Worm (Caenorhabditis elegans) whole organism, young adult: ENCODE data around the gene fbxb-45.
"Not testable (repeated sequence)": the region's sequence is repeated elsewhere in the genome, so short reads cannot be mapped to it uniquely, and the experiment has no call there.

Source experiments
- B0336.3 ChIP-seq: fragments of 200-800 bp; sonication (Bioruptor generic); IDR thresholded peaks from 2 replicates; pipeline ENCODE4 v1.3.6; 2022; ENCODE audit warnings: missing genetic modification characterization, missing compliant biosample characterization
- C17E4.6 ChIP-seq: fragments of 200-800 bp; sonication (Bioruptor generic); IDR thresholded peaks from 2 replicates; pipeline ENCODE4 v1.3.6; 2022; ENCODE audit warnings: missing genetic modification reagents, missing genetic modification characterization, missing compliant biosample characterization
- F33H1.4 ChIP-seq: fragments of 200-800 bp; sonication (Bioruptor generic); IDR thresholded peaks from 2 replicates; pipeline ENCODE4 v1.3.6; 2022; ENCODE audit warnings: missing genetic modification reagents, missing genetic modification characterization, missing compliant biosample characterization
- F37B4.10 ChIP-seq: fragments of 200-800 bp; sonication (Bioruptor generic); IDR thresholded peaks from 2 replicates; pipeline ENCODE4 v1.3.6; 2022; ENCODE audit warnings: missing genetic modification characterization, missing compliant biosample characterization
- F39B2.1 ChIP-seq: fragments of 200-800 bp; sonication (Bioruptor generic); IDR thresholded peaks from 2 replicates; pipeline ENCODE4 v1.3.6; 2022; ENCODE audit warnings: missing genetic modification reagents, missing genetic modification characterization, missing compliant biosample characterization
- F55B11.4 ChIP-seq: sonication (generic microtip); optimal IDR thresholded peaks from 2 replicates; lab custom pipeline; 2016; ENCODE audit warnings: missing compliant biosample characterization, missing genetic modification characterization, borderline replicate concordance; ENCODE audit not compliant: insufficient read depth
- F57A8.1 ChIP-seq: fragments of 200-800 bp; sonication (Bioruptor generic); optimal IDR thresholded peaks from 2 replicates; lab custom pipeline; 2018; ENCODE audit warnings: mild to moderate bottlenecking, missing genetic modification characterization, moderate library complexity, missing compliant biosample characterization
- F57C9.4 ChIP-seq: sonication (generic microtip); optimal IDR thresholded peaks from 2 replicates; lab custom pipeline; 2017; ENCODE audit warnings: mild to moderate bottlenecking, missing genetic modification characterization, missing compliant biosample characterization
- T07F8.4 ChIP-seq: sonication (generic microtip); optimal IDR thresholded peaks from 2 replicates; lab custom pipeline; 2016; ENCODE audit warnings: mild to moderate bottlenecking, missing genetic modification characterization, moderate library complexity, missing compliant biosample characterization
- Y53G8AR.9 ChIP-seq: fragments of 200-800 bp; sonication (Bioruptor generic); conservative IDR thresholded peaks from 2 replicates; pipeline ENCODE4 v1.3.6; 2022; ENCODE audit warnings: missing genetic modification reagents, missing genetic modification characterization, missing compliant biosample characterization
- Y67H2A.10 ChIP-seq: fragments of 200-800 bp; sonication (Bioruptor generic); conservative IDR thresholded peaks from 2 replicates; pipeline ENCODE4 v1.3.6; 2022; ENCODE audit warnings: missing genetic modification reagents, missing genetic modification characterization, missing compliant biosample characterization
- aptf-3 ChIP-seq: fragments of 200-800 bp; sonication (Bioruptor generic); IDR thresholded peaks from 2 replicates; pipeline ENCODE4 v1.3.6; 2022; ENCODE audit warnings: missing genetic modification characterization, missing compliant biosample characterization
- athp-1 ChIP-seq: sonication (generic microtip); optimal IDR thresholded peaks from 2 replicates; lab custom pipeline; 2017; ENCODE audit warnings: mild to moderate bottlenecking, missing genetic modification characterization, missing compliant biosample characterization
- attf-5 ChIP-seq: fragments of 200-800 bp; sonication (Bioruptor generic); optimal IDR thresholded peaks from 2 replicates; lab custom pipeline; 2018; ENCODE audit warnings: mild to moderate bottlenecking, missing genetic modification characterization, missing compliant biosample characterization
- ccch-3 ChIP-seq: fragments of 200-800 bp; sonication (Bioruptor generic); optimal IDR thresholded peaks from 2 replicates; lab custom pipeline; 2018; ENCODE audit warnings: mild to moderate bottlenecking, missing genetic modification characterization, missing compliant biosample characterization
- cebp-1 ChIP-seq, 2 experiments: fragments of 200-800 bp in 1 of 2; sonication (Bioruptor generic) in 1 of 2; sonication (generic microtip) in 1 of 2; IDR thresholded peaks in 1 of 2; optimal IDR thresholded peaks in 1 of 2; 2 replicates each; pipeline versions ENCODE4 v1.3.6 to Lab custom; 2017 to 2022; ENCODE audit warnings: missing compliant biosample characterization in 2 of 2, missing genetic modification characterization in 2 of 2, mild to moderate bottlenecking in 1 of 2, missing genetic modification reagents in 1 of 2, moderate library complexity in 1 of 2
- ceh-58 ChIP-seq: fragments of 200-800 bp; sonication (Bioruptor generic); IDR thresholded peaks from 2 replicates; pipeline ENCODE4 v1.3.6; 2022; ENCODE audit warnings: missing genetic modification characterization, missing compliant biosample characterization
- ceh-91 ChIP-seq: fragments of 200-800 bp; sonication (Bioruptor generic); IDR thresholded peaks from 2 replicates; pipeline ENCODE4 v1.3.6; 2022; ENCODE audit warnings: missing genetic modification reagents, missing genetic modification characterization, missing compliant biosample characterization
- die-1 ChIP-seq: sonication (generic microtip); optimal IDR thresholded peaks from 2 replicates; lab custom pipeline; 2016; ENCODE audit warnings: missing genotype, mild to moderate bottlenecking, missing genetic modification characterization, missing compliant biosample characterization
- dox-1 ChIP-seq: fragments of 200-800 bp; sonication (Bioruptor generic); IDR thresholded peaks from 2 replicates; pipeline ENCODE4 v1.3.6; 2022; ENCODE audit warnings: missing genetic modification reagents, missing genetic modification characterization, missing compliant biosample characterization
- efl-1 ChIP-seq: fragments of 150-350 bp; optimal IDR thresholded peaks from 2 replicates; lab custom pipeline; 2014; ENCODE audit warnings: missing biosample characterization, missing genetic modification reagents, missing genetic modification characterization
- egrh-3 ChIP-seq: fragments of 200-800 bp; sonication (Bioruptor generic); IDR thresholded peaks from 2 replicates; pipeline ENCODE4 v1.3.6; 2022; ENCODE audit warnings: missing genetic modification reagents, missing genetic modification characterization, missing compliant biosample characterization
- ekl-4 ChIP-seq: fragments of 200-800 bp; sonication (Bioruptor generic); IDR thresholded peaks from 2 replicates; pipeline ENCODE4 v1.3.6; 2022; ENCODE audit warnings: missing genetic modification reagents, missing genetic modification characterization, missing compliant biosample characterization
- lsl-1 ChIP-seq: fragments of 200-800 bp; sonication (Bioruptor generic); optimal IDR thresholded peaks from 2 replicates; lab custom pipeline; 2018; ENCODE audit warnings: mild to moderate bottlenecking, missing genetic modification characterization, moderate library complexity, missing compliant biosample characterization
- lsy-27 ChIP-seq: sonication (generic microtip); optimal IDR thresholded peaks from 2 replicates; lab custom pipeline; 2017; ENCODE audit warnings: missing genetic modification characterization, mild to moderate bottlenecking, missing compliant biosample characterization, antibody characterized with exemption, missing genotype, borderline replicate concordance; ENCODE audit not compliant: insufficient read depth
- madf-10 ChIP-seq: sonication (generic microtip); optimal IDR thresholded peaks from 2 replicates; lab custom pipeline; 2016; ENCODE audit warnings: mild to moderate bottlenecking, missing genetic modification characterization, missing compliant biosample characterization
- mes-4 ChIP-seq: sonication (generic microtip); optimal IDR thresholded peaks from 2 replicates; lab custom pipeline; 2016; ENCODE audit warnings: missing genotype, missing genetic modification characterization, missing compliant biosample characterization
- nfya-1 ChIP-seq: sonication (generic microtip); optimal IDR thresholded peaks from 2 replicates; lab custom pipeline; 2017; ENCODE audit warnings: antibody characterized with exemption, missing compliant biosample characterization, missing genetic modification characterization, borderline replicate concordance; ENCODE audit not compliant: insufficient read depth
- nhr-120 ChIP-seq: fragments of 200-800 bp; sonication (Bioruptor generic); IDR thresholded peaks from 2 replicates; pipeline ENCODE4 v1.3.6; 2022; ENCODE audit warnings: missing genetic modification characterization, missing compliant biosample characterization
- nhr-27 ChIP-seq: fragments of 200-800 bp; sonication (Bioruptor generic); optimal IDR thresholded peaks from 2 replicates; lab custom pipeline; 2018; ENCODE audit warnings: mild to moderate bottlenecking, missing genetic modification characterization, moderate library complexity, missing compliant biosample characterization
- rec-8 ChIP-seq, 2 experiments: sonication (generic microtip); optimal IDR thresholded peaks; 2 replicates each; lab custom pipeline; 2016; ENCODE audit warnings: mild to moderate bottlenecking in 2 of 2, missing genetic modification characterization in 2 of 2, missing genetic modification reagents in 2 of 2, missing genotype in 2 of 2, missing biosample characterization in 1 of 2, missing compliant biosample characterization in 1 of 2, moderate library complexity in 1 of 2
- repo-1 ChIP-seq: sonication (generic microtip); optimal IDR thresholded peaks from 2 replicates; lab custom pipeline; 2017; ENCODE audit warnings: mild to moderate bottlenecking, missing genetic modification characterization, missing compliant biosample characterization
- snpc-1.1 ChIP-seq: sonication (generic microtip); optimal IDR thresholded peaks from 2 replicates; lab custom pipeline; 2017; ENCODE audit warnings: missing genetic modification characterization, mild to moderate bottlenecking, missing compliant biosample characterization, antibody characterized with exemption, moderate library complexity, missing genotype, missing genetic modification reagents; ENCODE audit not compliant: insufficient read depth
- snpc-4 ChIP-seq, 5 experiments: fragments of 150-350 bp in 1 of 5; sonication (generic microtip) in 4 of 5; optimal IDR thresholded peaks; 2 replicates each; lab custom pipeline; 2014 to 2018; ENCODE audit warnings: missing genetic modification characterization in 5 of 5, missing biosample characterization in 3 of 5, antibody characterized with exemption in 2 of 5, mild to moderate bottlenecking in 2 of 5, missing compliant biosample characterization in 2 of 5, missing genotype in 2 of 5, moderate library complexity in 2 of 5, missing genetic modification reagents in 1 of 5
- tlf-1 ChIP-seq: fragments of 200-800 bp; sonication (Bioruptor generic); optimal IDR thresholded peaks from 2 replicates; lab custom pipeline; 2018; ENCODE audit warnings: mild to moderate bottlenecking, missing genetic modification characterization, missing compliant biosample characterization
- xnd-1 ChIP-seq: sonication (generic microtip); optimal IDR thresholded peaks from 2 replicates; lab custom pipeline; 2016; ENCODE audit warnings: missing genotype, missing genetic modification reagents, missing genetic modification characterization, missing compliant biosample characterization
- zfh-2 ChIP-seq: fragments of 200-800 bp; sonication (Bioruptor generic); conservative IDR thresholded peaks from 2 replicates; pipeline ENCODE4 v1.3.6; 2022; ENCODE audit warnings: missing genetic modification reagents, missing genetic modification characterization, missing compliant biosample characterization

Gene fbxb-45

ce11 chrII:1054724-1055123 lies 10.9 kb upstream of the fbxb-45 start, which contains the start of gene K02E7.7:
K02E7.7 (plus strand) TSS chrII:1055024.
- not testable (repeated sequence) for TF ChIP-seq F37B4.10 (GFP tag; lab: Robert Waterston, UW); Y67H2A.10 (GFP tag; lab: Robert Waterston, UW); tlf-1 (GFP tag; lab: Kevin White, UChicago)

DNA sequence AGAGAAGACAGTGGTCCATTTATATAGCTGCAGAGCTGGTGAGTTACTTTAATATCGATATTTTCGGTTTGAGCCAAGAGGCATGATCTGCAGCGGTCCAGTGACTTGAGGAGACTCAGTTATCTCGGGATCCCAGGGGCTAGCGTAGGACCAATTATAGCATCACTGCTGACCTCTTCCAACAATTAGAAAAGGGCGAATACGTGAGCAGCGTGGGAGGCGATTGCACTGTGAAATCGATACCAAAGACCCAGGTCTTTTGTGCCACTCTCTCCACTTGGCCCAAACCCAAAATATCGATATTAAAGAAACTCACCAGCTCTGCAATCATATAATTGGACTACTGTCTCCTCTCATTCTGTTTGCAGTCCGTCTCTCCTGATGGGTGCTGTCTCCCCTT lies 6.0 kb upstream of the fbxb-45 start, which contains the start of gene fbxb-40:
fbxb-40 (minus strand) TSS at position 101 of the 400 bp plus-strand sequence.
- TF ChIP-seq zfh-2 (GFP tag; lab: Robert Waterston, UW) (0 out of 2 replicates have a peak, but pooled peaks have one; percentile 11), efl-1 (no peak), lsl-1 (GFP tag; lab: Kevin White, UChicago) (no peak), mes-4 (tag; lab: Kevin White, UChicago) (no peak)
- TF ChIP-seq, all 124 proteins: peak for 1

ce11 chrII:1046937-1047336 lies 3.1 kb upstream of the fbxb-45 start:
- no peak for TF ChIP-seq C17E4.6 (GFP tag; lab: Robert Waterston, UW)
- TF ChIP-seq snpc-4 (GFP tag; optimal IDR thresholded peaks at IDR 0.05; lab: Kevin White, UChicago), result peak; percentile 34
- peak in 2 of 4 experiments; percentile 83 to 91 for TF ChIP-seq snpc-4 (tag; optimal IDR thresholded peaks at IDR 0.05; lab: Kevin White, UChicago)
- TF ChIP-seq Y67H2A.10 (GFP tag; lab: Robert Waterston, UW), result no peak
- peak; percentile 80 for TF ChIP-seq snpc-1.1 (tag; lab: Kevin White, UChicago)

- no peak for TF ChIP-seq ceh-58 (GFP tag; lab: Robert Waterston, UW)
- TF ChIP-seq dox-1, result no peak
- no peak for TF ChIP-seq F33H1.4
- TF ChIP-seq athp-1 (tag; lab: Kevin White, UChicago), result no peak
- TF ChIP-seq die-1 (tag; lab: Kevin White, UChicago), result no peak
- TF ChIP-seq egrh-3 (GFP tag; lab: Robert Waterston, UW), result no peak
- TF ChIP-seq nhr-27 (tag; lab: Kevin White, UChicago), result no peak
- no peak for TF ChIP-seq ekl-4 (GFP tag; lab: Robert Waterston, UW)
- TF ChIP-seq F55B11.4 (tag; lab: Kevin White, UChicago), result no peak
- no peak for TF ChIP-seq madf-10 (tag; lab: Kevin White, UChicago)
- TF ChIP-seq aptf-3 (GFP tag; lab: Robert Waterston, UW), result no peak
- TF ChIP-seq F57C9.4, result no peak
- TF ChIP-seq ccch-3, result no peak
- no peak for TF ChIP-seq attf-5 (GFP tag; lab: Kevin White, UChicago)
These were observed 1.9 kb upstream of the fbxb-45 start, which contains the start of gene str-148 for ce11 chrII:1045692-1046091. str-148 (plus strand) TSS chrII:1045992.

- TF ChIP-seq xnd-1 (tag; lab: Kevin White, UChicago) (no peak), F37B4.10 (GFP tag; lab: Robert Waterston, UW) (no peak), B0336.3 (GFP tag; lab: Robert Waterston, UW) (no peak), nhr-120 (no peak)
- TF ChIP-seq, all 124 proteins: peak for 0
These were observed 1.6 kb downstream of the fbxb-45 start, which contains the start of gene fbxb-41 for ce11 chrII:1042227-1042626. fbxb-41 (minus strand) TSS chrII:1042327.

DNA sequence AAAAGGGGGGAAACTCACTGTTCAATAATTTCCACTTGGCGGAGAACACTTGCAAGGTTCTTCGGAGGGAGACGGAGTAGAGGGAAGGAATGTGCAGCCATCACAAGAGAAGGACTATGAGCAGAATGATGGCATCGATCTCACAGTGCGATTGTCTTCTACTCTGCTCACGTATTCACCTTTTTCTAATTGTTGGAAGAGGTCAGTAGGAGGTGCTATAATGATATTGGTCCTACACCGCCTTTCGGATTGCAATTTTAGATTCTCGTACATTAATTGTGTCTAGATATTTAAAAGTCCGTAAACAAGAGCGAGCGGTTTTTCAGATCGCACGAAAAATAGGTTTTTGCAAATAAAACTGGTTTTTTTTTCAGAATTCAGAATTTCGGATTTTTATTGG lies 3.4 kb downstream of the fbxb-45 start, which contains the start of gene fbxb-39:
fbxb-39 (minus strand) TSS at position 101 of the 400 bp plus-strand sequence.
- no peak for TF ChIP-seq F57A8.1 (GFP tag; lab: Kevin White, UChicago)
- TF ChIP-seq ccch-3, result no peak
- no peak for TF ChIP-seq T07F8.4 (tag; lab: Kevin White, UChicago)
- no peak for TF ChIP-seq rec-8 (tag; optimal IDR thresholded peaks at IDR 0.05; lab: Kevin White, UChicago)
- TF ChIP-seq zfh-2 (GFP tag; lab: Robert Waterston, UW), result no peak
- no peak for TF ChIP-seq F55B11.4 (tag; lab: Kevin White, UChicago)
- no peak for TF ChIP-seq nfya-1
- no peak for TF ChIP-seq Y53G8AR.9 (GFP tag; lab: Robert Waterston, UW)
- TF ChIP-seq F39B2.1 (GFP tag; lab: Robert Waterston, UW), result no peak
- no peak for TF ChIP-seq ceh-91 (GFP tag; lab: Robert Waterston, UW)
- no peak for TF ChIP-seq cebp-1 (GFP tag; IDR thresholded peaks at IDR 0.05; lab: Robert Waterston, UW)
- TF ChIP-seq cebp-1 (tag; optimal IDR thresholded peaks at IDR 0.05; lab: Kevin White, UChicago), result no peak
- TF ChIP-seq lsy-27 (tag; lab: Kevin White, UChicago), result no peak
- TF ChIP-seq repo-1 (tag; lab: Kevin White, UChicago), result no peak
- TF ChIP-seq nhr-27 (tag; lab: Kevin White, UChicago), result no peak
